Worm (Caenorhabditis elegans): ENCODE results near the gene puf-11.

ce11 chrIV:6372267-6372666 is 49.1 kb upstream of the puf-11 start:
- no peak for TF ChIP-seq F13C5.2 (tag; optimal IDR thresholded peaks at IDR 0.05)
- no peak for TF ChIP-seq hnd-1 (tag; optimal IDR thresholded peaks at IDR 0.05)
